Fruit fly (Drosophila melanogaster): Measurements from ENCODE around the gene CG14260.

Gene CG14260

DNA sequence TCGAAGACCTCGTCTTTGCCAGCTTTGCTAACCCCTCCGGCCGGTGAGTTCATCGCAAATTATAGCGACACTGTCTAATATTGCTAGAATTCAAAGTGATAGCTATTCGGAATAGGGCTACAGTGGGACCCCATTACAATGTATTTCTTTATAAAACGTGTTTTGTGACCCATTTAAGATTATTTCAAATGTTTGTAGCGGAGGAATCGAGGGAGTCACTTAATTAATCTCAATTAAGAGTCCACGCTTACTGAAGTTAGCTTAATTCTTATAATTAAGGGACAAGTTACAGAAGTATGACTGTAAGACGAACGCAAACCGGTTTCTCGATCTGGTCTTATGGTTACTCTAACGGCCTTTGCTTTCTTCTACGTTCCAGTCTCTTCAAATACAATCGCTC lies 24.4 kb downstream of the CG14260 start (continued):
- TF ChIP-seq CG15011 (GFP tag; optimal IDR thresholded peaks at IDR 0.05), result no peak
- peak; percentile 33 for TF ChIP-seq CG13424 (tag; optimal IDR thresholded peaks at IDR 0.05)
- TF ChIP-seq CG10431 (GFP tag; optimal IDR thresholded peaks at IDR 0.05), result no peak
- TF ChIP-seq repo (GFP tag; optimal IDR thresholded peaks at IDR 0.05), result no peak
- TF ChIP-seq slou (GFP tag; optimal IDR thresholded peaks at IDR 0.05), result no peak
- no peak for TF ChIP-seq CG6254 (GFP tag; optimal IDR thresholded peaks at IDR 0.05)
- TF ChIP-seq nerfin-2 (GFP tag; IDR thresholded peaks at IDR 0.05; ENCODE audit: partially characterized antibody), result no peak
- 0 out of 2 replicates have a peak, but pooled peaks have one; percentile 12 for TF ChIP-seq Ada2b (GFP tag; IDR thresholded peaks at IDR 0.05)
- no peak for TF ChIP-seq pita (GFP tag; optimal IDR thresholded peaks at IDR 0.05)
- peak; percentile 54 for TF ChIP-seq CG13894 (tag; optimal IDR thresholded peaks at IDR 0.05)
- peak; percentile 34; the same call in 1 of the 2 replicates for TF ChIP-seq MBD-R2 (GFP tag; IDR thresholded peaks at IDR 0.05)
- TF ChIP-seq lola (GFP tag; optimal IDR thresholded peaks at IDR 0.05), result peak in 1 of 3 experiments; percentile 37
- peak; percentile 8 for TF ChIP-seq CG33557 (GFP tag; optimal IDR thresholded peaks at IDR 0.05)
- peak; percentile 61 for TF ChIP-seq Ets65A (GFP tag)
- peak; percentile 62 for TF ChIP-seq CG2712 (tag; optimal IDR thresholded peaks at IDR 0.05)
- TF ChIP-seq CG12219 (GFP tag; optimal IDR thresholded peaks at IDR 0.05), result peak; percentile 35
- TF ChIP-seq CG8765 (GFP tag; IDR thresholded peaks at IDR 0.05), result peak; percentile 30; the same call in 1 of the 2 replicates
- TF ChIP-seq CG7839 (tag; optimal IDR thresholded peaks at IDR 0.05), result peak; percentile 61
- no peak for TF ChIP-seq maf-S (GFP tag; optimal IDR thresholded peaks at IDR 0.05)
- peak; percentile 32 for TF ChIP-seq Dek (tag; optimal IDR thresholded peaks at IDR 0.05)
- TF ChIP-seq CG12769 (tag; optimal IDR thresholded peaks at IDR 0.05), result peak; percentile 63
- no peak for TF ChIP-seq CTCF (GFP tag; optimal IDR thresholded peaks at IDR 0.05)
- TF ChIP-seq CG17359 (tag; optimal IDR thresholded peaks at IDR 0.05), result peak; percentile 48
- peak; percentile 51 for TF ChIP-seq sob (GFP tag; IDR thresholded peaks at IDR 0.05)
- TF ChIP-seq CG16813 (GFP tag; IDR thresholded peaks at IDR 0.05; ENCODE audit: partially characterized antibody), result no peak
- no peak for TF ChIP-seq disco-r (GFP tag; optimal IDR thresholded peaks at IDR 0.05)
- no peak for TF ChIP-seq CG18619 (GFP tag; optimal IDR thresholded peaks at IDR 0.05)
- peak; percentile 6 for TF ChIP-seq Myb (GFP tag; optimal IDR thresholded peaks at IDR 0.05)
- TF ChIP-seq Hmr (GFP tag; optimal IDR thresholded peaks at IDR 0.05), result peak; percentile 29
- 0 out of 2 replicates have a peak, but pooled peaks have one; percentile 19 for TF ChIP-seq E2f1 (GFP tag; IDR thresholded peaks at IDR 0.05)
- TF ChIP-seq CG8290 (GFP tag; optimal IDR thresholded peaks at IDR 0.05), result peak; percentile 7
- peak in 1 of 2 experiments; percentile 56 for TF ChIP-seq CG8290 (tag; optimal IDR thresholded peaks at IDR 0.05)
- peak; percentile 42 for TF ChIP-seq CG12391 (tag; optimal IDR thresholded peaks at IDR 0.05)
- no peak for TF ChIP-seq CG4360 (GFP tag; IDR thresholded peaks at IDR 0.05)
- peak; percentile 64 for TF ChIP-seq gem (tag; optimal IDR thresholded peaks at IDR 0.05)
- peak; percentile 55 for TF ChIP-seq CG18262 (tag; optimal IDR thresholded peaks at IDR 0.05)
- TF ChIP-seq Tbp (GFP tag; optimal IDR thresholded peaks at IDR 0.05), result no peak
- TF ChIP-seq tin (GFP tag; optimal IDR thresholded peaks at IDR 0.05), result peak; percentile 11
- no peak for TF ChIP-seq hb (GFP tag; IDR thresholded peaks at IDR 0.05; ENCODE audit: partially characterized antibody)
- TF ChIP-seq ato (GFP tag; IDR thresholded peaks at IDR 0.05; ENCODE audit: partially characterized antibody), result no peak
- peak; percentile 17 for TF ChIP-seq CG14710 (tag; optimal IDR thresholded peaks at IDR 0.05)
- peak; percentile 15 for TF ChIP-seq CG15514 (GFP tag; optimal IDR thresholded peaks at IDR 0.05)
- peak; percentile 10 for TF ChIP-seq pnt (GFP tag; optimal IDR thresholded peaks at IDR 0.05)
- TF ChIP-seq ERR (GFP tag; optimal IDR thresholded peaks at IDR 0.05), result no peak
- TF ChIP-seq CG18764 (GFP tag; optimal IDR thresholded peaks at IDR 0.05), result no peak
- no peak; the same call in 1 of the 2 replicates for TF ChIP-seq H2.0 (GFP tag; IDR thresholded peaks at IDR 0.05)
- no peak for TF ChIP-seq CG7745 (tag; optimal IDR thresholded peaks at IDR 0.05)
- no peak for TF ChIP-seq pan (optimal IDR thresholded peaks at IDR 0.05)
- no peak for TF ChIP-seq pan (GFP tag; optimal IDR thresholded peaks at IDR 0.05 in 1 of 2, IDR thresholded peaks at IDR 0.05 in 1 of 2)
- TF ChIP-seq CG15269 (tag; optimal IDR thresholded peaks at IDR 0.05), result peak; percentile 32
- peak; percentile 51 for TF ChIP-seq CG15696 (tag; optimal IDR thresholded peaks at IDR 0.05)
